Fruit fly (Drosophila melanogaster) whole organism, wandering third instar larva: ENCODE results near the gene CG6972.

Source experiments
- Abd-B ChIP-seq: fragments of >200 bp; optimal IDR thresholded peaks from 2 replicates; lab custom pipeline; 2017; ENCODE audit warnings: missing biosample characterization, missing genetic modification characterization
- CG32264 ChIP-seq: fragments of 200-800 bp; sonication (Bioruptor generic); optimal IDR thresholded peaks from 2 replicates; lab custom pipeline; 2016; ENCODE audit warnings: missing biosample characterization, missing genetic modification characterization
- CG9705 ChIP-seq: fragments of 200-800 bp; sonication (Bioruptor generic); optimal IDR thresholded peaks from 2 replicates; lab custom pipeline; 2018; ENCODE audit warnings: missing biosample characterization, mild to moderate bottlenecking, missing genetic modification characterization
- CrebA ChIP-seq: fragments of 200-800 bp; sonication (Bioruptor generic); optimal IDR thresholded peaks from 2 replicates; lab custom pipeline; 2016; ENCODE audit warnings: missing biosample characterization, mild to moderate bottlenecking, missing genetic modification characterization, borderline replicate concordance
- Dfd ChIP-seq: fragments of >200 bp; optimal IDR thresholded peaks from 2 replicates; lab custom pipeline; 2017; ENCODE audit warnings: missing biosample characterization, missing genetic modification characterization
- Dif ChIP-seq: fragments of 200-275, 200-300 bp; sonication (Bioruptor generic); optimal IDR thresholded peaks from 2 replicates; lab custom pipeline; 2018; ENCODE audit warnings: missing biosample characterization, missing genetic modification characterization; ENCODE audit not compliant: partially characterized antibody
- HLH106 ChIP-seq: fragments of 200-800 bp; optimal IDR thresholded peaks from 3 replicates; lab custom pipeline; 2019; ENCODE audit warnings: missing biosample characterization, mild to moderate bottlenecking, missing genetic modification characterization, moderate library complexity
- Hnf4 ChIP-seq: fragments of 200-800 bp; sonication (Bioruptor generic); optimal IDR thresholded peaks from 2 replicates; lab custom pipeline; 2016; ENCODE audit warnings: missing biosample characterization, mild to moderate bottlenecking, missing genetic modification characterization
- Hr78 ChIP-seq: fragments of >200 bp; optimal IDR thresholded peaks from 2 replicates; lab custom pipeline; 2017; ENCODE audit warnings: missing biosample characterization, missing genetic modification characterization
- Hr83 ChIP-seq: fragments of 200-300 bp; sonication (Bioruptor generic); optimal IDR thresholded peaks from 2 replicates; lab custom pipeline; 2016; ENCODE audit warnings: missing biosample characterization, mild to moderate bottlenecking, missing genetic modification characterization, moderate library complexity; ENCODE audit not compliant: poor library complexity, severe bottlenecking
- Jra ChIP-seq: sonication (Bioruptor generic); optimal IDR thresholded peaks from 2 replicates; lab custom pipeline; 2016; ENCODE audit warnings: missing biosample characterization, missing genetic modification characterization
- Mio ChIP-seq: sonication (Bioruptor generic); optimal IDR thresholded peaks from 2 replicates; lab custom pipeline; 2016; ENCODE audit warnings: missing biosample characterization, missing genetic modification characterization
- Myc ChIP-seq: fragments of >200 bp; optimal IDR thresholded peaks from 2 replicates; lab custom pipeline; 2017
- N ChIP-seq: fragments of >200 bp; optimal IDR thresholded peaks from 2 replicates; lab custom pipeline; 2018; ENCODE audit warnings: missing biosample characterization, missing external identifiers, missing genetic modification characterization
- OdsH ChIP-seq: fragments of 200-800 bp; sonication (Bioruptor generic); optimal IDR thresholded peaks from 2 replicates; lab custom pipeline; 2016; ENCODE audit warnings: missing biosample characterization, mild to moderate bottlenecking, missing genetic modification characterization
- Rel ChIP-seq, 2 experiments: fragments of 200-800 bp; sonication (Bioruptor generic) in 1 of 2; optimal IDR thresholded peaks; 2 replicates in 1 of 2; 3 replicates in 1 of 2; lab custom pipeline; 2016 to 2019; ENCODE audit warnings: mild to moderate bottlenecking in 2 of 2, missing biosample characterization in 2 of 2, missing genetic modification characterization in 2 of 2, moderate library complexity in 1 of 2
- Sp1 ChIP-seq: fragments of 200-800 bp; sonication (Bioruptor generic); optimal IDR thresholded peaks from 3 replicates; lab custom pipeline; 2019; ENCODE audit warnings: missing biosample characterization, mild to moderate bottlenecking, missing genetic modification characterization, moderate library complexity
- Vsx2 ChIP-seq: fragments of 200-300, 225-300 bp; sonication (Bioruptor generic); optimal IDR thresholded peaks from 2 replicates; lab custom pipeline; 2018; ENCODE audit warnings: missing biosample characterization, missing genetic modification characterization; ENCODE audit not compliant: partially characterized antibody
- br ChIP-seq: fragments of 200-800 bp; sonication (Bioruptor generic); optimal IDR thresholded peaks from 2 replicates; lab custom pipeline; 2016; ENCODE audit warnings: missing biosample characterization, missing genetic modification characterization
- dl ChIP-seq, 2 experiments: fragments of 175-275, 200-275 bp in 1 of 2; fragments of 200-275 bp in 1 of 2; sonication (Bioruptor generic); optimal IDR thresholded peaks; lab custom pipeline; 2018; ENCODE audit warnings: mild to moderate bottlenecking in 2 of 2, missing biosample characterization in 2 of 2, missing genetic modification characterization in 2 of 2, moderate library complexity in 2 of 2; ENCODE audit not compliant: partially characterized antibody in 2 of 2, insufficient read depth in 1 of 2
- dmrt93B ChIP-seq: fragments of 200-800 bp; sonication (Bioruptor generic); optimal IDR thresholded peaks from 2 replicates; lab custom pipeline; 2018; ENCODE audit warnings: missing biosample characterization, mild to moderate bottlenecking, missing genetic modification characterization
- dsf ChIP-seq: sonication (Bioruptor generic); optimal IDR thresholded peaks from 2 replicates; lab custom pipeline; 2016; ENCODE audit warnings: missing biosample characterization, missing genetic modification characterization, borderline replicate concordance
- ey ChIP-seq: fragments of 200-800 bp; sonication (Bioruptor generic); optimal IDR thresholded peaks from 2 replicates; lab custom pipeline; 2016; ENCODE audit warnings: missing biosample characterization, missing genetic modification characterization
- foxo ChIP-seq, 2 experiments: fragments of 200-800 bp; sonication (Bioruptor generic); optimal IDR thresholded peaks; 2 replicates in 1 of 2; 3 replicates in 1 of 2; lab custom pipeline; 2016 to 2017; ENCODE audit warnings: missing biosample characterization in 2 of 2, missing genetic modification characterization in 2 of 2
- fru ChIP-seq: fragments of 200-800 bp; sonication (Bioruptor generic); optimal IDR thresholded peaks from 3 replicates; lab custom pipeline; 2016; ENCODE audit warnings: missing biosample characterization, mild to moderate bottlenecking, missing genetic modification characterization
- h ChIP-seq: fragments of 200-800 bp; sonication (Bioruptor generic); optimal IDR thresholded peaks from 3 replicates; lab custom pipeline; 2016; ENCODE audit warnings: missing biosample characterization, mild to moderate bottlenecking, missing genetic modification characterization
- jim ChIP-seq: fragments of 175-275, 200-325 bp; sonication (Bioruptor generic); optimal IDR thresholded peaks from 2 replicates; lab custom pipeline; 2016; ENCODE audit warnings: missing biosample characterization, mild to moderate bottlenecking, missing genetic modification characterization
- lola ChIP-seq: fragments of >200 bp; optimal IDR thresholded peaks from 2 replicates; lab custom pipeline; 2017; ENCODE audit warnings: missing biosample characterization, missing genetic modification characterization
- pan ChIP-seq: fragments of >200 bp; optimal IDR thresholded peaks from 2 replicates; lab custom pipeline; 2017
- psq ChIP-seq: fragments of 200-800 bp; sonication (Bioruptor generic); optimal IDR thresholded peaks from 3 replicates; lab custom pipeline; 2017; ENCODE audit warnings: missing biosample characterization, mild to moderate bottlenecking, missing genetic modification characterization, moderate library complexity
- rgr ChIP-seq: fragments of 200-800 bp; sonication (Bioruptor generic); optimal IDR thresholded peaks from 3 replicates; lab custom pipeline; 2016; ENCODE audit warnings: missing biosample characterization, mild to moderate bottlenecking, missing genetic modification characterization
- sage ChIP-seq: fragments of 200-800 bp; sonication (Bioruptor generic); optimal IDR thresholded peaks from 2 replicates; lab custom pipeline; 2016; ENCODE audit warnings: missing biosample characterization, mild to moderate bottlenecking, missing genetic modification characterization
- sv ChIP-seq: fragments of 200-800 bp; sonication (Bioruptor generic); optimal IDR thresholded peaks from 3 replicates; lab custom pipeline; 2016; ENCODE audit warnings: missing biosample characterization, missing genetic modification characterization
- tai ChIP-seq: sonication (Bioruptor generic); optimal IDR thresholded peaks from 2 replicates; lab custom pipeline; 2016; ENCODE audit warnings: missing biosample characterization, missing genetic modification characterization
- usp ChIP-seq: fragments of >200 bp; optimal IDR thresholded peaks from 2 replicates; lab custom pipeline; 2017; ENCODE audit warnings: missing biosample characterization, missing genetic modification characterization

Gene CG6972

DNA sequence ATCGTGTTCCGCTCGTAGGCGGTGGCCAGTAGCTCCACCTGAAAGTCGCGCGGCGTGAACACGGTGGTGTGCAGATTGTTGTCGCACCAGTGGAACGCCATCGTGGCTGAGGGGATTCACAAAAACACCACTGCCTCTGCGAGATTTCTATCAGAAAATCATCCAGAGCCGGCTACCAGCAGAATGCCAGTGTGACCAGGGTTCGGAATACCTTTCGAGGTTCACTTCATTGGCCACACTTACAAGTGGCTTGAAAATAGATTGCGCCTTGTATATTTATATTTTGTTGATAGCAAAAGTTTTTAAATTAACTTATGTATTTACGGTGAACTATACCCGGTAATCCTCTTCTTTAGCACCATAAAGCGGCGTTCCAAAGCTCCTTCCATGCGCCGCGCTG, 39.1 kb downstream of the CG6972 start, which contains the start of the genes Dcr-1 and CG6985:
Dcr-1 (minus strand) TSS at position 162 of the 400 bp plus-strand sequence.
CG6985 (plus strand) TSS at position 221 of the 400 bp plus-strand sequence.
- no peak for TF ChIP-seq Rel (GFP tag; optimal IDR thresholded peaks at IDR 0.05; lab: Kevin White, UChicago)
- TF ChIP-seq Rel (tag; optimal IDR thresholded peaks at IDR 0.05; lab: Kevin White, UChicago), result peak; percentile 91
- TF ChIP-seq HLH106 (tag; lab: Kevin White, UChicago), result no peak

DNA sequence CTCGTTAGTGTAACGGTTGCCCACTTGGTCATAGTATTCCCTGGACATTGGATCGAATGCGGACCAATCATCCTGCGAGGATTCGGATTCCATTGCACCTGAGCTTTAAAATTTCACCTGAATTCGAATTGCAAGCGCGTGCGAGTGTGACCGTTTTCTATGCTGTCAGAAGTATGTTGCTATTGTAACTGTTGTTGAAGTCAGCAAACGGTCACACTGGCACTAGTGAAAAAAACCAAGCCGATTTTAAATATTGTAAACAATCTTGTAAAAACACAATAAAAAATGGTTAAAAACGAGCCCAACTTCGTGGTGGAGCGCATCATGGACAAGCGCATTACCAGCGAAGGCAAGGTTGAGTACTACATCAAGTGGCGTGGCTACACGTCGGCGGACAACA, 43.6 kb downstream of the CG6972 start, which contains the start of the genes vret and HP1c:
vret (minus strand) TSS at position 150 of the 400 bp plus-strand sequence.
HP1c (plus strand) TSS at position 189 of the 400 bp plus-strand sequence.
- TF ChIP-seq Hnf4 (GFP tag; lab: Kevin White, UChicago) (no peak), Rel (GFP tag; optimal IDR thresholded peaks at IDR 0.05; lab: Kevin White, UChicago) (no peak), Rel (tag; optimal IDR thresholded peaks at IDR 0.05; lab: Kevin White, UChicago) (peak; percentile 37)
- TF ChIP-seq, all 38 proteins: peak for 1

DNA sequence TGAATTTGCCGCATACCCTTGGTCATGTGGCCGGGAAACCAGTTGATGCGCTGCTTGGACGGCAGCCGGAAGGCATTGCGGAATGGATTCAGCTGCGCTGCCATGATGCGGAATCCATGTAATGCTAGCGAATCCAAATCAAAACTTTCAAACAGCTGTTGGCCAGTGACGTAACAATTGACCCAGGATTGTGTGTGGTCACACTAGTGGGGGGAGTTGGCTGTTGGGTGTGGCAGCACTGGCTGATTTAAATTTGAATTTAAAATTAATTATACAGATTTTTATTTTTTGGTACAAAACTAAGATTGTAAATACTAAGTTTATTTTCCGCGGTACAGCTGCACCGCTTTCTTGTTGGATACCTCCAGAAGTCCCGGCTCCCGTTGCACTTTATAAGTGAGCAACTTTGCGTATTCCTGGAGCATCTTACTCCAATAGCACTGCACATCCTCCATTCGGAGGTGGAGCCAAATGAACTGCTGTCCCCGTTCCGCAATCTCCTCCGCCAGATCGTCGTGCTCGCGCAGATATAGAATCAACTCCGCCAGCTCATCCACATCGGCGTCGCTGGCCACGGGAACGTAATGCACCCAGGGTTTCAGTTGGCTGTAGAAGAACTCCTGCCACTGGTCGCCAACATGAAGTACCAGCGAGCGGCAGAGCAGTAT, 45.8 kb downstream of the CG6972 start, which contains the start of gene CG17141:
CG17141 (minus strand) TSS at position 177 of the 668 bp plus-strand sequence.
- peak; percentile 35 for TF ChIP-seq Hr83
- TF ChIP-seq Hr78 (GFP tag; lab: Kevin White, UChicago), result no peak
- TF ChIP-seq Dfd (GFP tag; lab: Kevin White, UChicago), result no peak
- TF ChIP-seq Dif, result peak; percentile 26

DNA sequence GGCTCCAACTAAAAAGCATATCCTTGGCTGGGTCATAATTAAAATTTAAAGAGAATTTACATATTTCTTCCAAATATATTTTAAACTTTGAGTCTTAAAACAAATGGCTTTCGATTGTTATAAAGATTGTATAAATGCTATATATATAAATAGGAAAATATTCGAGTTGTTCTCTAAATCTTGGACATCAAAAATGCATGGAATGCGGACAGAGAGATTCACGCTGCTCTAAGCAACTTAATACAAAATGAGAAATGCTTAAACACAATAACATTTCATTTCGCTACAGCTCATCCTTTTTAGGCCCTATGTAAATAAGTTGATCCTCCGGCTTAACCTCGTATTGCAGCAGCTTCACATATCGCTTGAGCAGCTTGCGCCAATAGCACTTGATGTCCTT, 47.1 kb downstream of the CG6972 start, which contains the start of gene CG31139:
CG31139 (minus strand) TSS at position 101 of the 400 bp plus-strand sequence.
- TF ChIP-seq CG32264 (no peak), OdsH (GFP tag; lab: Kevin White, UChicago) (no peak), Abd-B (GFP tag; lab: Kevin White, UChicago) (no peak), pan (lab: Kevin White, UChicago) (no peak), sage (no peak), jim (GFP tag; lab: Kevin White, UChicago) (no peak), Dfd (GFP tag; lab: Kevin White, UChicago) (no peak), br (GFP tag; lab: Kevin White, UChicago) (no peak), sv (no peak), Myc (no peak)
- TF ChIP-seq, all 38 proteins: peak for 0

DNA sequence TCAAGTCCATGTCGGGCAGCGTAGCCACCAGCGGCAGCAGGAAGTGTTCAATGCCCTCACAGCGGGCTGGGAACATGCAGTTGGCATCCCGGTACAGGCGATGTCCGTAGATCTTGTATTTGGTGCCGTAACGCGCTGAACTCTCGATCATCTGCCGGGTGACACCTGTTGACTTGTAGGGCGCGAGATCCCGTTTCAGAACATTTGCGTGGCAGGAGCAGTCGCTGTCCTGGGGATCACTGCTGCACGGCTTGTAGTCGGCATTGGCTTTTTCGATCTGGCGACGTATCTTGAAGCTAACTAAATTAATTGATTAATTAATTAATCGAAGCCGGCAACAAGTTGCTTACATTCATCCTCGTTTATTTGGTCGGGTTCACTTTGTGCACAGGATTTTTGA, 48.2 kb downstream of the CG6972 start:
- TF ChIP-seq rgr (GFP tag; lab: Kevin White, UChicago), result no peak
- no peak for TF ChIP-seq dmrt93B
- TF ChIP-seq, all 38 proteins: peak for 0

DNA sequence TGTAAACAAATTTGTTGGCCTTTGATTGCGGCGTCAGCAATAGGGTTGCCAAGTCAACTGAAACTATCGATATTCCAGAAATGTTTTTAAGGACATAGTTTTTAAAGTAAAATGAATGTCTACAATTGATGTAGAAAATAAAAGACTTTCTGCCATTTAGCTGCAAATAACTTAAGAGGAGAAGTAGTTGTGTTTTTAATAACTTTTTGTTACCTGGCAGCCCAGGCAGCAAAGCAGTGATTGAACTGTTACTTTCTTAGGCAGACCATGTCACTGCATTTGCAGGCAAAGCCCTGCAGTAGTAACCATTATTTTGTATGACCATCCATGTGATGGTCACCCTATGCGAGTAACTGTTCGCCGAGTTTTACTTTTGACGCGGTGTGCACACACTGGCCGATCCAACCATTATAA, 48.7 kb downstream of the CG6972 start, which contains the start of the genes rumi, CG7029 and Usp12-46:
rumi (minus strand) TSS at position 64 of the 414 bp plus-strand sequence.
CG7029 (plus strand) TSS at position 368 of the 414 bp plus-strand sequence.
Usp12-46 (plus strand) TSS at position 368 of the 414 bp plus-strand sequence.
- TF ChIP-seq psq (GFP tag; lab: Kevin White, UChicago) (peak; percentile 64), HLH106 (tag; lab: Kevin White, UChicago) (peak; percentile 86), Hnf4 (GFP tag; lab: Kevin White, UChicago) (no peak), N (GFP tag; lab: Kevin White, UChicago) (no peak), Jra (GFP tag; lab: Kevin White, UChicago) (no peak), CrebA (GFP tag; lab: Kevin White, UChicago) (no peak), dl (GFP tag; optimal IDR thresholded peaks at IDR 0.05; lab: Kevin White, UChicago; ENCODE audit: insufficient read depth in 1 of 2, partially characterized antibody in 2 of 2) (no peak), fru (GFP tag; lab: Kevin White, UChicago) (peak; percentile 86), h (GFP tag; lab: Kevin White, UChicago) (peak; percentile 8), dsf (GFP tag; lab: Kevin White, UChicago) (no peak), ey (GFP tag; lab: Kevin White, UChicago) (peak; percentile 86), jim (GFP tag; lab: Kevin White, UChicago) (no peak), Dfd (GFP tag; lab: Kevin White, UChicago) (no peak), Hr78 (GFP tag; lab: Kevin White, UChicago) (no peak), foxo (GFP tag; optimal IDR thresholded peaks at IDR 0.05; lab: Kevin White, UChicago) (peak; percentile 59 to 90), CG9705 (GFP tag; lab: Kevin White, UChicago) (peak; percentile 78), sv (peak; percentile 69), Abd-B (GFP tag; lab: Kevin White, UChicago) (no peak), Dif (no peak), Rel (GFP tag; optimal IDR thresholded peaks at IDR 0.05; lab: Kevin White, UChicago) (no peak), Rel (tag; optimal IDR thresholded peaks at IDR 0.05; lab: Kevin White, UChicago) (peak; percentile 56), Hr83 (peak; percentile 82), sage (no peak), dmrt93B (no peak), pan (lab: Kevin White, UChicago) (no peak), tai (GFP tag; lab: Kevin White, UChicago) (no peak), br (GFP tag; lab: Kevin White, UChicago) (peak; percentile 85), Myc (no peak), CG32264 (no peak), Vsx2 (no peak), usp (GFP tag; lab: Kevin White, UChicago) (no peak), rgr (GFP tag; lab: Kevin White, UChicago) (peak; percentile 89), lola (GFP tag; lab: Kevin White, UChicago) (no peak), Mio (GFP tag; lab: Kevin White, UChicago) (no peak), Sp1 (peak; percentile 83)
